Worm (Caenorhabditis elegans) whole organism, mixed stage, embryonic: ENCODE measurements around the gene K09C4.7.

ENCODE experiments used
- mep-1 ChIP-seq: fragments of 150-350 bp; optimal IDR thresholded peaks from 2 replicates; lab custom pipeline; 2017; ENCODE audit warnings: missing biosample characterization, missing genetic modification reagents, missing genetic modification characterization, inconsistent platforms
- pha-4 ChIP-seq: fragments of 150-350 bp; optimal IDR thresholded peaks from 2 replicates; lab custom pipeline; 2018; ENCODE audit warnings: missing biosample characterization, missing genetic modification reagents, missing genetic modification characterization

DNA sequence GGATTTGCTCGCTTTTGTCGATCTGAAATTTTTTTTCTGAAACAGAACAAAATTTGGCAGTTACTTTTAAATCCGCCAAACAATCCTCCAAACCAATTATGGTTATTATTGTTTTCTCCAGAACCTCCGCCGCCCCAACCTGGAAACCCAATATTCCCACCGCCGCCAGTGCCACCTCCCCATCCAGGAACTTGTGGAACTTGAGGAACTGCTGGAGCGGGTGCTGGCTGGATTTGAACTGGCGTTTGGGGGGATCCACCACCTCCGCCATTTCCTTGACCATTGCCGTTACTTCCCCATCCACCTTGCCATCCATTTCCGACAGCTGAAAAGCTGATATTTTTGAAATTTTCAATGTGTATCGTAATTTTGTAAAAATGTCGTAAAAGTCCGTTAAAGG, 24.9 kb upstream of the K09C4.7 start:
- TF ChIP-seq pha-4 (tag; lab: Kevin White, UChicago) (no peak), mep-1 (tag; lab: Kevin White, UChicago) (no peak)
